Fruit fly (Drosophila melanogaster) whole organism, embryonic: ENCODE data around the gene bib.
A peak's percentile ranks its signal among the peaks of the same experiment; 100 is the strongest.

Experiments
- Atf-2 ChIP-seq: fragments of 200-800 bp; sonication (Bioruptor generic); optimal IDR thresholded peaks from 2 replicates; lab custom pipeline; 2016; ENCODE audit warnings: missing biosample characterization, missing genetic modification characterization
- B-H2 ChIP-seq: fragments of 200-800 bp; sonication (Bioruptor generic); optimal IDR thresholded peaks from 2 replicates; lab custom pipeline; 2018; ENCODE audit warnings: missing biosample characterization, mild to moderate bottlenecking, missing genetic modification characterization
- CG10147 ChIP-seq: fragments of 200-800 bp; sonication (Bioruptor generic); optimal IDR thresholded peaks from 2 replicates; lab custom pipeline; 2019; ENCODE audit warnings: missing biosample characterization, mild to moderate bottlenecking, missing genetic modification characterization, moderate library complexity
- CG11456 ChIP-seq: fragments of 200-800 bp; sonication (Bioruptor generic); IDR thresholded peaks from 3 replicates; pipeline ENCODE4 v1.3.6; 2022; ENCODE audit warnings: missing biosample characterization, missing genetic modification characterization
- CG12104 ChIP-seq: fragments of 200-800 bp; sonication (Bioruptor generic); optimal IDR thresholded peaks from 3 replicates; lab custom pipeline; 2016; ENCODE audit warnings: missing biosample characterization, missing genetic modification characterization
- CG13287 ChIP-seq: fragments of 200-800 bp; sonication (Bioruptor generic); IDR thresholded peaks from 2 replicates; pipeline ENCODE4 v1.3.6; 2022; ENCODE audit warnings: missing biosample characterization, missing genetic modification characterization; ENCODE audit not compliant: partially characterized antibody
- CG13296 ChIP-seq: fragments of 200-800 bp; sonication (Bioruptor generic); optimal IDR thresholded peaks from 3 replicates; lab custom pipeline; 2018; ENCODE audit warnings: missing biosample characterization, mild to moderate bottlenecking, missing genetic modification characterization
- CG13775 ChIP-seq: fragments of 200-800 bp; sonication (Bioruptor generic); optimal IDR thresholded peaks from 3 replicates; lab custom pipeline; 2017; ENCODE audit warnings: missing biosample characterization, mild to moderate bottlenecking, missing genetic modification characterization
- CG15269 ChIP-seq: fragments of 200-800 bp; sonication (Bioruptor generic); optimal IDR thresholded peaks from 2 replicates; lab custom pipeline; 2018; ENCODE audit warnings: missing biosample characterization, mild to moderate bottlenecking, missing genetic modification characterization, moderate library complexity
- CG1832 ChIP-seq: fragments of 200-800 bp; sonication (Bioruptor generic); optimal IDR thresholded peaks from 2 replicates; lab custom pipeline; 2017; ENCODE audit warnings: missing biosample characterization, mild to moderate bottlenecking, missing genetic modification characterization, inconsistent platforms
- CG2202 ChIP-seq: fragments of 200-800 bp; sonication (Bioruptor generic); optimal IDR thresholded peaks from 2 replicates; lab custom pipeline; 2018; ENCODE audit warnings: missing biosample characterization, mild to moderate bottlenecking, missing genetic modification characterization
- CG2875 ChIP-seq: fragments of 200-800 bp; sonication (Bioruptor generic); optimal IDR thresholded peaks from 2 replicates; lab custom pipeline; 2017; ENCODE audit warnings: missing biosample characterization, mild to moderate bottlenecking, missing genetic modification characterization, missing genetic modification reagents
- CG3847 ChIP-seq: fragments of 200-800 bp; sonication (Bioruptor generic); IDR thresholded peaks from 2 replicates; pipeline ENCODE4 v1.3.6; 2022; ENCODE audit warnings: missing biosample characterization, missing genetic modification characterization
- CG4282 ChIP-seq: fragments of 200-800 bp; sonication (Bioruptor generic); optimal IDR thresholded peaks from 2 replicates; lab custom pipeline; 2016; ENCODE audit warnings: missing biosample characterization, missing genetic modification characterization
- CG4730 ChIP-seq: fragments of 200-800 bp; sonication (Bioruptor generic); IDR thresholded peaks from 2 replicates; pipeline ENCODE4 v1.3.6; 2022; ENCODE audit warnings: missing biosample characterization, missing genetic modification characterization
- CG6813 ChIP-seq: fragments of 200-800 bp; sonication (Bioruptor generic); optimal IDR thresholded peaks from 2 replicates; lab custom pipeline; 2017; ENCODE audit warnings: missing biosample characterization, missing genetic modification characterization, mild to moderate bottlenecking, moderate library complexity, missing genetic modification reagents
- CG7271 ChIP-seq: fragments of 200-800 bp; sonication (Bioruptor generic); optimal IDR thresholded peaks from 2 replicates; lab custom pipeline; 2018; ENCODE audit warnings: missing biosample characterization, mild to moderate bottlenecking, missing genetic modification characterization, moderate library complexity
- CG7928 ChIP-seq: fragments of 200-800 bp; sonication (Bioruptor generic); optimal IDR thresholded peaks from 2 replicates; lab custom pipeline; 2017; ENCODE audit warnings: missing biosample characterization, mild to moderate bottlenecking, missing genetic modification characterization
- CG9609 ChIP-seq: fragments of 200-800 bp; sonication (Bioruptor generic); optimal IDR thresholded peaks from 3 replicates; lab custom pipeline; 2016; ENCODE audit warnings: missing biosample characterization, missing genetic modification characterization
- CG9876 ChIP-seq: fragments of 200-800 bp; sonication (Bioruptor generic); optimal IDR thresholded peaks from 2 replicates; lab custom pipeline; 2016; ENCODE audit warnings: missing biosample characterization, missing genetic modification characterization
- Dbx ChIP-seq: fragments of 200-800 bp; sonication (Bioruptor generic); IDR thresholded peaks from 3 replicates; pipeline ENCODE4 v1.3.6; 2022; ENCODE audit warnings: missing biosample characterization, missing genetic modification characterization
- Deaf1 ChIP-seq: fragments of 200-800 bp; optimal IDR thresholded peaks from 3 replicates; lab custom pipeline; 2019; ENCODE audit warnings: missing biosample characterization, mild to moderate bottlenecking, missing genetic modification characterization, moderate library complexity
- Doc2 ChIP-seq: fragments of 200-800 bp; sonication (Bioruptor generic); IDR thresholded peaks from 2 replicates; pipeline ENCODE4 v1.3.6; 2022; ENCODE audit warnings: missing biosample characterization, missing genetic modification characterization
- Gsc ChIP-seq: fragments of 200-800 bp; sonication (Bioruptor generic); IDR thresholded peaks from 2 replicates; pipeline ENCODE4 v1.3.6; 2022; ENCODE audit warnings: missing biosample characterization, missing genetic modification characterization
- Hr3 ChIP-seq: fragments of 200-800 bp; sonication (Bioruptor generic); optimal IDR thresholded peaks from 3 replicates; lab custom pipeline; 2016; ENCODE audit warnings: missing biosample characterization, missing genetic modification characterization
- Hr51 ChIP-seq, 2 experiments: fragments of 200-800 bp; sonication (Bioruptor generic); optimal IDR thresholded peaks; 2 replicates in 1 of 2; 3 replicates in 1 of 2; lab custom pipeline; 2016 to 2018; ENCODE audit warnings: missing biosample characterization in 2 of 2, missing genetic modification characterization in 2 of 2, mild to moderate bottlenecking in 1 of 2, moderate library complexity in 1 of 2
- Meics ChIP-seq: fragments of 200-800 bp; sonication (Bioruptor generic); optimal IDR thresholded peaks from 2 replicates; lab custom pipeline; 2017; ENCODE audit warnings: missing biosample characterization, mild to moderate bottlenecking, missing genetic modification characterization
- Opbp ChIP-seq: fragments of 200-800 bp; sonication (Bioruptor generic); IDR thresholded peaks from 3 replicates; pipeline ENCODE4 v1.3.6; 2022; ENCODE audit warnings: missing biosample characterization, missing genetic modification characterization; ENCODE audit not compliant: partially characterized antibody
- Six4 ChIP-seq: fragments of 200-800 bp; sonication (Bioruptor generic); optimal IDR thresholded peaks from 2 replicates; lab custom pipeline; 2016; ENCODE audit warnings: missing biosample characterization, missing genetic modification characterization
- bbx ChIP-seq: fragments of 200-800 bp; sonication (Bioruptor generic); IDR thresholded peaks from 2 replicates; pipeline ENCODE4 v1.3.6; 2022; ENCODE audit warnings: missing biosample characterization, missing genetic modification characterization; ENCODE audit not compliant: partially characterized antibody
- crp ChIP-seq, 2 experiments: fragments of 200-800 bp; sonication (Bioruptor generic); optimal IDR thresholded peaks; 2 replicates in 1 of 2; 3 replicates in 1 of 2; lab custom pipeline; 2017; ENCODE audit warnings: missing biosample characterization in 2 of 2, missing genetic modification characterization in 2 of 2, mild to moderate bottlenecking in 1 of 2, moderate library complexity in 1 of 2
- cwo ChIP-seq: fragments of 200-800 bp; sonication (Bioruptor generic); optimal IDR thresholded peaks from 3 replicates; lab custom pipeline; 2017; ENCODE audit warnings: missing biosample characterization, missing genetic modification characterization, mild to moderate bottlenecking, moderate library complexity, missing genetic modification reagents
- dan ChIP-seq: fragments of 200-800 bp; sonication (Bioruptor generic); IDR thresholded peaks from 2 replicates; pipeline ENCODE4 v1.3.6; 2022; ENCODE audit warnings: missing biosample characterization, missing genetic modification characterization
- dpn ChIP-seq, 2 experiments: fragments of 200-800 bp; sonication (Bioruptor generic); optimal IDR thresholded peaks; 3 replicates each; lab custom pipeline; 2016; ENCODE audit warnings: missing biosample characterization in 2 of 2, missing genetic modification characterization in 2 of 2
- gcm2 ChIP-seq: fragments of 200-800 bp; sonication (Bioruptor generic); optimal IDR thresholded peaks from 2 replicates; lab custom pipeline; 2016; ENCODE audit warnings: missing biosample characterization, missing genetic modification characterization
- gt ChIP-seq: fragments of 200-800 bp; sonication (Bioruptor generic); IDR thresholded peaks from 2 replicates; pipeline ENCODE4 v1.3.6; 2022; ENCODE audit warnings: missing biosample characterization, missing genetic modification characterization
- hb ChIP-seq: fragments of 200-800 bp; sonication (Bioruptor generic); IDR thresholded peaks from 3 replicates; pipeline ENCODE4 v1.3.6; 2022; ENCODE audit warnings: missing biosample characterization, missing genetic modification characterization; ENCODE audit not compliant: partially characterized antibody
- lmd ChIP-seq: fragments of 200-800 bp; sonication (Bioruptor generic); IDR thresholded peaks from 2 replicates; pipeline ENCODE4 v1.3.6; 2022; ENCODE audit warnings: missing biosample characterization, missing genetic modification characterization
- p53 ChIP-seq: fragments of 200-800 bp; sonication (Bioruptor generic); optimal IDR thresholded peaks from 2 replicates; lab custom pipeline; 2016; ENCODE audit warnings: missing biosample characterization, missing genetic modification characterization
- prd ChIP-seq, 3 experiments: fragments of >200 bp in 2 of 3; fragments of 200-800 bp in 1 of 3; sonication (Bioruptor generic) in 1 of 3; optimal IDR thresholded peaks in 2 of 3; IDR thresholded peaks in 1 of 3; 2 replicates in 2 of 3; 3 replicates in 1 of 3; pipeline versions ENCODE4 v1.3.6 to Lab custom; 2017 to 2022; ENCODE audit warnings: missing biosample characterization in 1 of 3, missing genetic modification characterization in 1 of 3
- ranshi ChIP-seq: fragments of 200-800 bp; sonication (Bioruptor generic); IDR thresholded peaks from 2 replicates; pipeline ENCODE4 v1.3.6; 2022; ENCODE audit warnings: missing biosample characterization, missing genetic modification characterization
- repo ChIP-seq: fragments of 200-800 bp; sonication (Bioruptor generic); optimal IDR thresholded peaks from 2 replicates; lab custom pipeline; 2016; ENCODE audit warnings: missing biosample characterization, missing genetic modification characterization
- sens-2 ChIP-seq: fragments of 200-800 bp; sonication (Bioruptor generic); IDR thresholded peaks from 2 replicates; pipeline ENCODE4 v1.3.6; 2022; ENCODE audit warnings: missing biosample characterization, missing genetic modification characterization
- sim ChIP-seq: fragments of 200-800 bp; sonication (Bioruptor generic); IDR thresholded peaks from 2 replicates; pipeline ENCODE4 v1.3.6; 2022; ENCODE audit warnings: missing biosample characterization, missing genetic modification characterization
- tio ChIP-seq: fragments of 200-800 bp; sonication (Bioruptor generic); optimal IDR thresholded peaks from 2 replicates; lab custom pipeline; 2017; ENCODE audit warnings: missing biosample characterization, missing genetic modification characterization, inconsistent platforms
- tll ChIP-seq, 2 experiments: fragments of 200-800 bp in 1 of 2; fragments of >200 bp in 1 of 2; sonication (Bioruptor generic) in 1 of 2; optimal IDR thresholded peaks; 2 replicates each; lab custom pipeline; 2017 to 2019; ENCODE audit warnings: missing biosample characterization in 2 of 2, missing genetic modification characterization in 2 of 2, mild to moderate bottlenecking in 1 of 2, moderate library complexity in 1 of 2
- toy ChIP-seq: fragments of 200-800 bp; sonication (Bioruptor generic); IDR thresholded peaks from 2 replicates; pipeline ENCODE4 v1.3.6; 2022; ENCODE audit warnings: missing biosample characterization, missing genetic modification characterization
- tup ChIP-seq: fragments of 200-800 bp; sonication (Bioruptor generic); optimal IDR thresholded peaks from 2 replicates; lab custom pipeline; 2016; ENCODE audit warnings: missing biosample characterization, mild to moderate bottlenecking, missing genetic modification characterization, moderate library complexity
- wdn ChIP-seq: fragments of 200-800 bp; sonication (Bioruptor generic); IDR thresholded peaks from 2 replicates; pipeline ENCODE4 v1.3.6; 2022; ENCODE audit warnings: missing biosample characterization, missing genetic modification characterization

Gene bib

DNA sequence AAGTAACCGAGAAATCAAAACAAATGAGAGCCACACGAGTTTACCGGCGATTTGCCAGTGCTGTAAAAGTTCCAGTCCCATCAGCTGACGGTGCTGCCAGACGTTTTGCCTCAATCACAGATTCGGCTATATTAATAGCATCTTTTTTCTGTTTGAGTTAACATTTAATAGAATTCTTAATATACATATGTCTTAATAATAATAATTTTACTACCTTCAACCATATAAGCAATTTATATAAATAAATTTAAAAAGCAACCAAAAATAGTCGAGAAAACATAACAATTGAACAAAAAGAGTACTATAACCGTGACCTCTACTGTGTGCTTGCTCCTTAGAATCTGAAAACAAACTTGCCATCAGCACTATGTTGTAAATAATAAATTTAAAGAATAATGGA lies 30.3 kb upstream of the bib start, which contains the start of the genes CG13126 and CG4709 (continued):
- TF ChIP-seq dpn (GFP tag; optimal IDR thresholded peaks at IDR 0.05; lab: Kevin White, UChicago) (peak; percentile 2 to 93), CG9876 (GFP tag; lab: Kevin White, UChicago) (no peak), Hr3 (GFP tag; lab: Kevin White, UChicago) (peak; percentile 89), lmd (GFP tag; lab: Robert Waterston, UW) (peak; percentile 89), bbx (GFP tag; lab: Robert Waterston, UW) (0 out of 2 replicates have a peak, but pooled peaks have one; percentile 18), CG11456 (GFP tag; lab: Robert Waterston, UW) (peak; percentile 83), dan (GFP tag; lab: Robert Waterston, UW) (no peak), CG2875 (GFP tag; lab: Kevin White, UChicago) (peak; percentile 77), gcm2 (no peak), Hr51 (GFP tag; optimal IDR thresholded peaks at IDR 0.05; lab: Kevin White, UChicago) (peak; percentile 51 to 91), gt (GFP tag; lab: Robert Waterston, UW) (no peak), sim (GFP tag; lab: Robert Waterston, UW) (peak; percentile 81; the same call in 1 of the 2 replicates), cwo (GFP tag; lab: Kevin White, UChicago) (peak; percentile 88), CG4282 (GFP tag; lab: Kevin White, UChicago) (no peak), prd (optimal IDR thresholded peaks at IDR 0.05; lab: Kevin White, UChicago) (no peak), prd (GFP tag; IDR thresholded peaks at IDR 0.05; lab: Robert Waterston, UW) (peak; percentile 92), CG13775 (GFP tag; lab: Kevin White, UChicago) (peak; percentile 92), CG7928 (GFP tag; lab: Kevin White, UChicago) (peak; percentile 46), CG10147 (GFP tag; lab: Kevin White, UChicago) (peak; percentile 88), Atf-2 (GFP tag; lab: Kevin White, UChicago) (peak; percentile 10), CG1832 (GFP tag; lab: Kevin White, UChicago) (no peak), tio (GFP tag; lab: Kevin White, UChicago) (peak; percentile 78), repo (GFP tag; lab: Kevin White, UChicago) (no peak), CG9609 (GFP tag; lab: Kevin White, UChicago) (no peak), Deaf1 (tag; lab: Kevin White, UChicago) (peak; percentile 73), tll (GFP tag; optimal IDR thresholded peaks at IDR 0.05; lab: Kevin White, UChicago) (peak in 1 of 2 experiments; percentile 25), crp (GFP tag; optimal IDR thresholded peaks at IDR 0.05; lab: Kevin White, UChicago) (peak; percentile 79 to 96), CG3847 (GFP tag; lab: Robert Waterston, UW) (peak; percentile 84), CG6813 (GFP tag; lab: Kevin White, UChicago) (peak; percentile 90), hb (no peak), ranshi (GFP tag; lab: Robert Waterston, UW) (peak; percentile 91), wdn (GFP tag; lab: Robert Waterston, UW) (peak; percentile 71; the same call in 1 of the 2 replicates), Doc2 (no peak), Meics (GFP tag; lab: Kevin White, UChicago) (peak; percentile 93), CG2202 (tag; lab: Kevin White, UChicago) (peak; percentile 85), CG13296 (GFP tag; lab: Kevin White, UChicago) (peak; percentile 91), Opbp (GFP tag; lab: Robert Waterston, UW) (no peak), sens-2 (GFP tag; lab: Robert Waterston, UW) (peak; percentile 67; the same call in 1 of the 2 replicates), tup (GFP tag; lab: Kevin White, UChicago) (peak; percentile 56), Dbx (GFP tag; lab: Robert Waterston, UW) (peak; percentile 87; the same call in 2 of the 3 replicates), toy (0 out of 2 replicates have a peak, but pooled peaks have one; percentile 45), CG13287 (GFP tag; lab: Robert Waterston, UW) (no peak; the same call in 1 of the 2 replicates), CG7271 (peak; percentile 93), Six4 (GFP tag; lab: Kevin White, UChicago) (peak; percentile 90), CG12104 (GFP tag; lab: Kevin White, UChicago) (peak; percentile 91), B-H2 (peak; percentile 84), p53 (GFP tag; lab: Kevin White, UChicago) (no peak), Gsc (peak; percentile 64), CG4730 (GFP tag; lab: Robert Waterston, UW) (peak; percentile 86), CG15269 (tag; lab: Kevin White, UChicago) (peak; percentile 91)
